Worm (Caenorhabditis elegans) whole organism, early embryonic: ENCODE measurements around the gene srbc-57.

Source experiments
- B0310.2 ChIP-seq: sonication (generic microtip); optimal IDR thresholded peaks from 2 replicates; lab custom pipeline; 2016; ENCODE audit warnings: mild to moderate bottlenecking, missing genetic modification characterization, missing compliant biosample characterization
- F13C5.2 ChIP-seq: sonication (generic microtip); optimal IDR thresholded peaks from 2 replicates; lab custom pipeline; 2017; ENCODE audit warnings: mild to moderate bottlenecking, missing genetic modification characterization, inconsistent platforms, missing compliant biosample characterization
- aly-1 ChIP-seq: sonication (generic microtip); optimal IDR thresholded peaks from 2 replicates; lab custom pipeline; 2016; ENCODE audit warnings: missing genetic modification characterization, missing compliant biosample characterization
- ama-1 ChIP-seq: fragments of 150-350 bp; optimal IDR thresholded peaks from 2 replicates; lab custom pipeline; 2014
- ceh-13 ChIP-seq: fragments of 200-800 bp; sonication (Bioruptor generic); optimal IDR thresholded peaks from 2 replicates; lab custom pipeline; 2018; ENCODE audit warnings: mild to moderate bottlenecking, missing genetic modification characterization, missing compliant biosample characterization
- ceh-36 ChIP-seq: sonication (generic microtip); optimal IDR thresholded peaks from 2 replicates; lab custom pipeline; 2016; ENCODE audit warnings: missing genetic modification characterization, inconsistent platforms, missing compliant biosample characterization
- ets-7 ChIP-seq: sonication (generic microtip); optimal IDR thresholded peaks from 2 replicates; lab custom pipeline; 2016; ENCODE audit warnings: missing genotype, missing genetic modification characterization, missing compliant biosample characterization
- flt-1 ChIP-seq: fragments of 200-800 bp; sonication (Bioruptor generic); IDR thresholded peaks from 2 replicates; pipeline ENCODE4 v1.3.6; 2022; ENCODE audit warnings: missing genetic modification characterization, missing compliant biosample characterization
- hmbx-1 ChIP-seq: sonication (generic microtip); optimal IDR thresholded peaks from 2 replicates; lab custom pipeline; 2016; ENCODE audit warnings: mild to moderate bottlenecking, missing genetic modification characterization, missing compliant biosample characterization
- hmg-4 ChIP-seq: fragments of 200-800 bp; sonication (Bioruptor generic); optimal IDR thresholded peaks from 2 replicates; lab custom pipeline; 2018; ENCODE audit warnings: mild to moderate bottlenecking, missing genetic modification characterization, missing compliant biosample characterization
- hnd-1 ChIP-seq: sonication (generic microtip); optimal IDR thresholded peaks from 2 replicates; lab custom pipeline; 2016; ENCODE audit warnings: missing genetic modification characterization, missing compliant biosample characterization
- pes-1 ChIP-seq: fragments of 200-800 bp; sonication (Bioruptor generic); IDR thresholded peaks from 2 replicates; pipeline ENCODE4 v1.3.6; 2022; ENCODE audit warnings: missing genetic modification reagents, missing genetic modification characterization, missing compliant biosample characterization
- scrt-1 ChIP-seq: fragments of 200-800 bp; sonication (Bioruptor generic); IDR thresholded peaks from 2 replicates; pipeline ENCODE4 v1.3.6; 2022; ENCODE audit warnings: missing genetic modification characterization, missing compliant biosample characterization
- sea-1 ChIP-seq: fragments of 200-800 bp; sonication (Bioruptor generic); conservative IDR thresholded peaks from 2 replicates; pipeline ENCODE4 v1.3.6; 2022; ENCODE audit warnings: missing genetic modification characterization, missing compliant biosample characterization
- tbx-11 ChIP-seq: fragments of 200-800 bp; sonication (Bioruptor generic); IDR thresholded peaks from 2 replicates; pipeline ENCODE4 v1.3.6; 2022; ENCODE audit warnings: missing genetic modification characterization, missing compliant biosample characterization
- tbx-37 ChIP-seq: fragments of 200-800 bp; sonication (Bioruptor generic); conservative IDR thresholded peaks from 2 replicates; pipeline ENCODE4 v1.3.6; 2022; ENCODE audit warnings: missing genetic modification reagents, missing genetic modification characterization, missing compliant biosample characterization
- tra-4 ChIP-seq: sonication (generic microtip); optimal IDR thresholded peaks from 2 replicates; lab custom pipeline; 2017; ENCODE audit warnings: missing genetic modification characterization, missing compliant biosample characterization

The srbc-57 gene

DNA sequence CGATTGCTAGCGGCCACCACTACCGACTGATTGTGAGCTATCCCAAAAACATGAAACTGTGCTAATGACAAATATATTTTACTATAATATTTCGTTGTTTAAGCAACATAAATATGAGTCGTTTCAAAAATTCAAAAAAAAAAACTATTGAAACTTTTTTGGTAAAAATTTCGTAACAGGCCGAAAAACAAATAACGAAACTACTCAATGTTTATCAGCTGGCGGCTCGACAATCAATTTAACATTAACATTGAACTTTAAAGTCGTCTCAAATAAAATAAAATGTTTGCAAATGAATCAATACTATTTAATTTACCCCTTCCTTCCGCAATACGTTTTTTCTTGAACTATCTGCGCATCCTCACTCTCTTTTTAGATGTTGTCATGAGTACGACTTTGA lies 10.5 kb downstream of the srbc-57 start:
- TF ChIP-seq ceh-13 (GFP tag; lab: Kevin White, UChicago) (no peak), ama-1 (no peak), aly-1 (tag; lab: Kevin White, UChicago) (no peak), tbx-11 (GFP tag; lab: Robert Waterston, UW) (no peak), tbx-37 (no peak), pes-1 (GFP tag; lab: Robert Waterston, UW) (no peak), tra-4 (tag; lab: Kevin White, UChicago) (no peak), hnd-1 (tag; lab: Kevin White, UChicago) (no peak), sea-1 (GFP tag; lab: Robert Waterston, UW) (no peak), flt-1 (GFP tag; lab: Robert Waterston, UW) (no peak), scrt-1 (no peak)

DNA sequence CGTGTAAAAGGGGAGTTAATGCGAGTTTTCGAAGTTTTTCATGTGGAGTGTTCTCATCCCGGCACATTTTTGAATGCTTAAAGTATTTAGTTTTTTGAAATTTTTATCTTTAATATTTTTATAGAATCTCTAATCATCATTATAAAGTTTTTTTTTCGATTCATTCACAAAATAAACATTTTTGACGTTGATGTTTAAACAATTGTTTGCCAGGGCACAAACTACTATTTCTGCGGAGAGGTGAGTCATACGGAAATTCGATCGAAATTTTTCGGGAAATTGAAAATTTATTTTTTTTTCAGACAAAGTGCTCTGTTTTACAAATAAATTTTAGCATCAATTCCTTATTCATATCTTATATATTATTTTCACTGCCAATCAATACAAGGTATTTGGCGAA lies 14.8 kb downstream of the srbc-57 start, which contains the start of gene nhr-98:
Gene nhr-98, plus strand, starts transcription at position 301 of the 400 bp plus-strand sequence.
- TF ChIP-seq tbx-37 (no peak), ama-1 (no peak), sea-1 (GFP tag; lab: Robert Waterston, UW) (no peak), ceh-36 (tag; lab: Kevin White, UChicago) (no peak), hnd-1 (tag; lab: Kevin White, UChicago) (no peak), hmbx-1 (tag; lab: Kevin White, UChicago) (no peak), tra-4 (tag; lab: Kevin White, UChicago) (no peak), pes-1 (GFP tag; lab: Robert Waterston, UW) (no peak), B0310.2 (no peak), tbx-11 (GFP tag; lab: Robert Waterston, UW) (no peak), aly-1 (tag; lab: Kevin White, UChicago) (no peak), F13C5.2 (tag; lab: Kevin White, UChicago) (no peak), hmg-4 (no peak), ceh-13 (GFP tag; lab: Kevin White, UChicago) (no peak), scrt-1 (no peak), flt-1 (GFP tag; lab: Robert Waterston, UW) (no peak)

DNA sequence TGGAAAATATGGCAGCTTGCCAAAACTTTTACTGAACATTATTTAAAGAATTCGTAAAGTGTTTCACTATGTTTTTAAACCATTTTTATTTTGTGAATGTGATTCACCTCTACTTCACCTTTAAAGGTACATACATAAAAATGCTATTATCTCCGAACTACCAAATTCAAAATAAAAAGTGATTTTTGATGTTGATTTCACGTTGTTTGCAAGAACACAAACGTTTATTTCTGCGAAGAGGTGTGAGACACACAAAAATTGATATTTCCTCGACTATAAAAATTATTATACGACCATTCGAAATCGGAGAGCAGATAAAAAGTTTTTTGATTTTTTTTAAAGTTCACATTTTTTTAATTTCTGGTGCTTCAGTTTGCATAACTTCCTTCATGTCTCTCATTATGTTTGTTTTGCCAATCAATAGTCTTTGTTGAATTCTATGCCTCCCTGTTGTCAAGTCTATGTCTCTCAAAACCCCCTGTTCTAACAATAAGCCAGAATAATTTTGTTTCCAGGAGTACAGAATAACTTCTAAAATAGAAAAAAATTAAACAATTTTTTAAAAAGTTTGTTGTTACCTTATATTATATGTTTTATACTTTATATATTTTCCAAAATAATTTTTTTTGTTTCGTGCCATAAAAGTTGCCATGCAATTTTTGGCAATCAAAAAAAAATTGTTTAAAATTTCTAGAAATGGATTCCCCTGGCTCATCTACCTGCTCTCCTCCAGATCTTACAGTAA lies 17.4 kb downstream of the srbc-57 start, which contains the start of gene nhr-123:
Gene nhr-123, plus strand, starts transcription at position 695 of the 745 bp plus-strand sequence.
- TF ChIP-seq tra-4 (tag; lab: Kevin White, UChicago) = no peak
- no peak for TF ChIP-seq sea-1 (GFP tag; lab: Robert Waterston, UW)
- TF ChIP-seq pes-1 (GFP tag; lab: Robert Waterston, UW) = no peak
- no peak for TF ChIP-seq aly-1 (tag; lab: Kevin White, UChicago)
- no peak for TF ChIP-seq hmg-4
- no peak for TF ChIP-seq tbx-11 (GFP tag; lab: Robert Waterston, UW)

DNA sequence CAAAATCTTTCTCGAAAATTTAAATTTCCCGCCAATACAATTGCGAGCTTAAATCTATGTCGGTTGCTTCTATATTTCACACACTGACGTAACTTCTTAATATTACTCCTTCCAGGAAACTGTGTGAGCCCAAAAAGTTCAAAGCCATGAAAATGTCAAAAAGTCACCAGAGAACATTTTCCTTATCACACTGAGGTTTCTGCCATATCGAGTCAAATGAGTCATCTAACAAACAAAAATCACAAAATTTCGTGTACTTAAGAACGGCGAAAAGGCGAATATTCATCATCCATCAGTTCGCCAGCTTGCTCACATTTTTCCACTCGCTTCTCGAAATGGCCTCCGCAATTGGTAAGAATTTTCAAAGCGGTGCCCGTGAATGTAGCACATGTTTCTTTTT lies 18.7 kb downstream of the srbc-57 start, which contains the start of gene M02H5.8:
Gene M02H5.8, plus strand, starts transcription at position 297 of the 400 bp plus-strand sequence.
- TF ChIP-seq tbx-37 = no peak
- TF ChIP-seq flt-1 (GFP tag; lab: Robert Waterston, UW) = no peak
- TF ChIP-seq pes-1 (GFP tag; lab: Robert Waterston, UW) = no peak
- TF ChIP-seq tbx-11 (GFP tag; lab: Robert Waterston, UW) = no peak

DNA sequence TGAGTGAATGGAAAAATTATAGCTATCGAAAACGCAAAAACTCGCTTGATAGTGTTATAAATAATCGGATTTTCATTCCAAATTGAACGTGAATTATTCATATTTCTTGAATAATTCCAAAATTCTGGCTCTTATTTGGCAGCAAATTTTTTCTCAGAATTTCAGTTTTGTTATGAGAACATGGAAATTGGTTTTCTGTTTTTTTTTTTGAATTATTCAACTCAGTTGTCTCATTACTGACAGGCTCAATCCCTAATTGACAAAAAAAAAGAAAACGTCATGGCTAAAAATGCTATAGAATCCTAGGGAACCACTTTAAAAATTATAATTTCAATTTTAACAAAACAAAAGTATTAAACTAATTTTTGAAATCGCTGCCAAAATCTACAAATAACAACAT lies 19.2 kb downstream of the srbc-57 start, which contains the start of gene srh-35:
Gene srh-35, minus strand, starts transcription at position 101 of the 400 bp plus-strand sequence.
- TF ChIP-seq ama-1 = no peak
- TF ChIP-seq pes-1 (GFP tag; lab: Robert Waterston, UW) = no peak
- no peak for TF ChIP-seq B0310.2
- TF ChIP-seq hmbx-1 (tag; lab: Kevin White, UChicago) = no peak
- no peak for TF ChIP-seq tbx-11 (GFP tag; lab: Robert Waterston, UW)
- no peak for TF ChIP-seq ceh-13 (GFP tag; lab: Kevin White, UChicago)
- TF ChIP-seq hmg-4 = no peak

DNA sequence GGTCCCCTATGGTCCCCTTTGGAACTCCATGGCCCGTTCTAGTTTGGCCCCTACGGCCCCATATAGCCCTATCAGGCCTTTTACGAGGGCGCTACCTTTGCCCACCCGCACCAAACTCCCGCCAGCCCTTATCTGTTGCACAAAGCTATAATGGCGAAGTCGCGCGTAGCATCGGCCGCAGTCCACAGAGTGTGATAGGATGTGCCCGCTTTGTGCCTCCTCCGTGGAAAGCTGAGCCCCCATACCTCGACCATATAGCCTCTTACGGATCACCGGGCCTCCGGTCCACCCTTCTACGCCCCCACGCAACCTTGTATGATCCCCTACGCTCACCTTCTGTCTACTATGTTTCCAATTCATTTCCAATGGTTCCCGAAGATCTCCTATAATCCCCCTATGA lies 21.4 kb downstream of the srbc-57 start:
- TF ChIP-seq hmg-4 (peak; percentile 23), tbx-11 (GFP tag; lab: Robert Waterston, UW) (no peak)

DNA sequence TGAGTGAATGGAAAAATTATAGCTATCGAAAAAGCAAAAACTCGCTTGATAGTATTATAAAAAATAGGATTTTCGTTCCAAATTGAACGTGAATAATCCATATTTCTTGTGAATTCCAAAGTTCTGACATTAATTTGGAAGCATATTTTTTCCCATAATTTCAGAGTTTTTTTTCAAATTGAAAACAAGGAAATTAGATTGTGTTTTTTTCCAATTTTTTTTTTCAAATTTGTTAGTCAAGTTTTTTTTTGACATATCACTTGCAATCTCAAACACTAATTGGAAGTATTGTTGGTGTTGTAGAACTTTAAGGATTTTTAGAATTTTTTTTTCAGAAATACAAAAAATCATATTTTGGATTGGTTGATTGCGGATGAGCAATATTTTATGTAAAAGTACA lies 21.8 kb downstream of the srbc-57 start, which contains the start of gene srh-34:
Gene srh-34, minus strand, starts transcription at position 101 of the 400 bp plus-strand sequence.
- no peak for TF ChIP-seq hmg-4
- no peak for TF ChIP-seq aly-1 (tag; lab: Kevin White, UChicago)
- no peak for TF ChIP-seq pes-1 (GFP tag; lab: Robert Waterston, UW)
- TF ChIP-seq ama-1 = no peak
- TF ChIP-seq ceh-36 (tag; lab: Kevin White, UChicago) = no peak
- no peak for TF ChIP-seq sea-1 (GFP tag; lab: Robert Waterston, UW)
- no peak for TF ChIP-seq ets-7 (tag; lab: Kevin White, UChicago)
- TF ChIP-seq B0310.2 = no peak
- no peak for TF ChIP-seq flt-1 (GFP tag; lab: Robert Waterston, UW)
- no peak for TF ChIP-seq F13C5.2 (tag; lab: Kevin White, UChicago)
- no peak for TF ChIP-seq tra-4 (tag; lab: Kevin White, UChicago)
- TF ChIP-seq scrt-1 = no peak
- TF ChIP-seq tbx-11 (GFP tag; lab: Robert Waterston, UW) = no peak
- TF ChIP-seq tbx-37 = no peak
- TF ChIP-seq ceh-13 (GFP tag; lab: Kevin White, UChicago) = no peak
- TF ChIP-seq hnd-1 (tag; lab: Kevin White, UChicago) = no peak
- TF ChIP-seq hmbx-1 (tag; lab: Kevin White, UChicago) = no peak

DNA sequence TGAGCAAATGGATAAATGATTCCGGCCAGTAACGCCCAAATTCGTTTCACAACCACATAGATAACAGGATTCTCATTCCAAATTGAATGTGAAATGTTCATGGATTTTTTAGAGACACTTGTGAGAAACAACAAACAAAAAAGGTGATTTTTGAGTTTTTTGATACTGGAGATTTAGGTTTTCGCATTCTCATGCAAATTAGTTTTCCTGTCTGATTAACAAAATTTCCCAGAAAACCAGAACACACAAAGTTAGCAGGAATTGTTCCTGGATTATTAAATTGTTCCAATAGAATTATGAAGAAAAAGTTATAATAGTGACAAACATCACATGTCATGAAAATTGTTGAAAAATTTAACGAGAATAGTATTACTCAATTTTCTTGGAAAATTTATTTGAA lies 25.2 kb downstream of the srbc-57 start, which contains the start of gene srh-33:
Gene srh-33, minus strand, starts transcription at position 101 of the 400 bp plus-strand sequence.
- TF ChIP-seq B0310.2 (no peak), ama-1 (no peak), hmg-4 (no peak), ets-7 (tag; lab: Kevin White, UChicago) (no peak), ceh-36 (tag; lab: Kevin White, UChicago) (no peak), ceh-13 (GFP tag; lab: Kevin White, UChicago) (no peak), sea-1 (GFP tag; lab: Robert Waterston, UW) (no peak), scrt-1 (no peak), pes-1 (GFP tag; lab: Robert Waterston, UW) (no peak), hnd-1 (tag; lab: Kevin White, UChicago) (no peak), hmbx-1 (tag; lab: Kevin White, UChicago) (no peak), tbx-37 (no peak), flt-1 (GFP tag; lab: Robert Waterston, UW) (no peak), F13C5.2 (tag; lab: Kevin White, UChicago) (no peak), tra-4 (tag; lab: Kevin White, UChicago) (no peak), tbx-11 (GFP tag; lab: Robert Waterston, UW) (no peak)
